Fruit fly (Drosophila melanogaster): ENCODE results near the gene Rab9Db.
A peak's percentile ranks its signal among the peaks of the same experiment; 100 is the strongest.
"Not testable (repeated sequence)": the region's sequence is repeated elsewhere in the genome, so short reads cannot be mapped to it uniquely, and the experiment has no call there.

Gene Rab9Db

dm6 chrX:10623125-10623524 is at the start of gene Rab9Db:
TSS of gene Rab9Db (minus strand) at chrX:10623225.
- not testable (repeated sequence) for TF ChIP-seq gl (tag; optimal IDR thresholded peaks at IDR 0.05); CG14655 (GFP tag; optimal IDR thresholded peaks at IDR 0.05); CG13204 (GFP tag; optimal IDR thresholded peaks at IDR 0.05)

dm6 chrX:10661743-10662142 is 38.7 kb upstream of the Rab9Db start, which contains the start of gene Rab9E:
TSS of gene Rab9E (minus strand) at chrX:10661843.
- TF ChIP-seq CG4496 (GFP tag; IDR thresholded peaks at IDR 0.05); CG34367 (tag; optimal IDR thresholded peaks at IDR 0.05); EcR (GFP tag; optimal IDR thresholded peaks at IDR 0.05): not testable (repeated sequence)

dm6 chrX:10657380-10657779 is 34.4 kb upstream of the Rab9Db start, which contains the start of gene CG2111:
TSS of gene CG2111 (plus strand) at chrX:10657680.
- no peak for TF ChIP-seq CG8159 (tag; optimal IDR thresholded peaks at IDR 0.05)
- no peak for TF ChIP-seq CG8301 (tag; optimal IDR thresholded peaks at IDR 0.05)
- no peak for TF ChIP-seq CG4496 (GFP tag; IDR thresholded peaks at IDR 0.05)
- no peak for TF ChIP-seq CG32121 (GFP tag; IDR thresholded peaks at IDR 0.05)
- TF ChIP-seq CG17806 (tag; optimal IDR thresholded peaks at IDR 0.05): no peak
- no peak for TF ChIP-seq CG10348 (GFP tag; IDR thresholded peaks at IDR 0.05)
- TF ChIP-seq fd96Ca (GFP tag; IDR thresholded peaks at IDR 0.05): no peak
- TF ChIP-seq gl (tag; optimal IDR thresholded peaks at IDR 0.05): no peak
- no peak for TF ChIP-seq CG9948 (tag; optimal IDR thresholded peaks at IDR 0.05)
- TF ChIP-seq CG34367 (tag; optimal IDR thresholded peaks at IDR 0.05): no peak

- TF ChIP-seq CG17806 (tag; optimal IDR thresholded peaks at IDR 0.05) (no peak), CG8301 (tag; optimal IDR thresholded peaks at IDR 0.05) (no peak), CG15710 (tag; optimal IDR thresholded peaks at IDR 0.05) (no peak), rn (GFP tag; IDR thresholded peaks at IDR 0.05) (no peak), CG32121 (GFP tag; IDR thresholded peaks at IDR 0.05) (no peak), Pif1B (GFP tag; optimal IDR thresholded peaks at IDR 0.05) (no peak)
Measured at dm6 chrX:10656216-10656615, 33.2 kb upstream of the Rab9Db start.

dm6 chrX:10642233-10642751 is 19.3 kb upstream of the Rab9Db start:
- TF ChIP-seq CG4496 (GFP tag; IDR thresholded peaks at IDR 0.05) (no peak), EcR (GFP tag; optimal IDR thresholded peaks at IDR 0.05) (no peak), CG34367 (tag; optimal IDR thresholded peaks at IDR 0.05) (no peak), CG8159 (tag; optimal IDR thresholded peaks at IDR 0.05) (no peak), fd96Ca (GFP tag; IDR thresholded peaks at IDR 0.05) (no peak), gl (tag; optimal IDR thresholded peaks at IDR 0.05) (no peak), Snoo (tag; optimal IDR thresholded peaks at IDR 0.05) (no peak), CG12605 (GFP tag; IDR thresholded peaks at IDR 0.05) (no peak), Pif1B (GFP tag; optimal IDR thresholded peaks at IDR 0.05) (no peak), CG15710 (tag; optimal IDR thresholded peaks at IDR 0.05) (no peak), Pif1A (GFP tag; optimal IDR thresholded peaks at IDR 0.05) (no peak), CG8301 (tag; optimal IDR thresholded peaks at IDR 0.05) (no peak), CG13204 (GFP tag; optimal IDR thresholded peaks at IDR 0.05) (no peak), CG9948 (tag; optimal IDR thresholded peaks at IDR 0.05) (no peak)

- TF ChIP-seq Pif1A (GFP tag; optimal IDR thresholded peaks at IDR 0.05) (peak; percentile 52), CG14655 (GFP tag; optimal IDR thresholded peaks at IDR 0.05) (peak; percentile 44), CG17806 (tag; optimal IDR thresholded peaks at IDR 0.05) (peak; percentile 46), CG32121 (GFP tag; IDR thresholded peaks at IDR 0.05) (no peak), CG13204 (GFP tag; optimal IDR thresholded peaks at IDR 0.05) (no peak), CG15710 (tag; optimal IDR thresholded peaks at IDR 0.05) (peak; percentile 51), CG8159 (tag; optimal IDR thresholded peaks at IDR 0.05) (peak; percentile 71), CG34367 (tag; optimal IDR thresholded peaks at IDR 0.05) (peak; percentile 29), CG9948 (tag; optimal IDR thresholded peaks at IDR 0.05) (peak; percentile 53), CG8301 (tag; optimal IDR thresholded peaks at IDR 0.05) (peak; percentile 30)
Measured at dm6 chrX:10628874-10629273, 5.8 kb upstream of the Rab9Db start.

dm6 chrX:10627062-10627756 is 4.2 kb upstream of the Rab9Db start, which contains the start of the genes CG9806 and X11Lbeta:
TSS of gene CG9806 (minus strand) at chrX:10627112.
TSS of gene X11Lbeta (plus strand) at chrX:10627737.
- no peak for TF ChIP-seq CG4496 (GFP tag; IDR thresholded peaks at IDR 0.05)
- TF ChIP-seq Pif1A (GFP tag; optimal IDR thresholded peaks at IDR 0.05): no peak
- no peak for TF ChIP-seq gl (tag; optimal IDR thresholded peaks at IDR 0.05)
- TF ChIP-seq CG12605 (GFP tag; IDR thresholded peaks at IDR 0.05): no peak
- no peak for TF ChIP-seq Ets98B (GFP tag; IDR thresholded peaks at IDR 0.05)
- no peak for TF ChIP-seq CG15710 (tag; optimal IDR thresholded peaks at IDR 0.05)
- TF ChIP-seq CG14655 (GFP tag; optimal IDR thresholded peaks at IDR 0.05): no peak
- TF ChIP-seq CG10348 (GFP tag; IDR thresholded peaks at IDR 0.05): no peak
- TF ChIP-seq D1 (tag; optimal IDR thresholded peaks at IDR 0.05): no peak
- no peak for TF ChIP-seq fd96Ca (GFP tag; IDR thresholded peaks at IDR 0.05)
- no peak for TF ChIP-seq CG8159 (tag; optimal IDR thresholded peaks at IDR 0.05)
